Worm (Caenorhabditis elegans) whole organism, midembryonic: Measurements from ENCODE around the gene mig-39.

ENCODE experiments used
- T22C8.4 ChIP-seq: fragments of 200-800 bp; sonication (Bioruptor generic); IDR thresholded peaks from 2 replicates; pipeline ENCODE4 v1.3.6; 2022; ENCODE audit warnings: missing genetic modification characterization, missing compliant biosample characterization
- cog-1 ChIP-seq: sonication (generic microtip); optimal IDR thresholded peaks from 2 replicates; lab custom pipeline; 2016; ENCODE audit warnings: missing genetic modification characterization, missing compliant biosample characterization
- flt-1 ChIP-seq: fragments of 200-800 bp; sonication (Bioruptor generic); IDR thresholded peaks from 2 replicates; pipeline ENCODE4 v1.3.6; 2022; ENCODE audit warnings: missing genetic modification characterization, missing compliant biosample characterization
- klf-2 ChIP-seq: fragments of 200-800 bp; sonication (Bioruptor generic); conservative IDR thresholded peaks from 2 replicates; pipeline ENCODE4 v1.3.6; 2022; ENCODE audit warnings: missing genetic modification reagents, missing genetic modification characterization, missing compliant biosample characterization
- med-1 ChIP-seq: sonication (generic microtip); optimal IDR thresholded peaks from 2 replicates; lab custom pipeline; 2017; ENCODE audit warnings: missing genetic modification characterization, mild to moderate bottlenecking, missing compliant biosample characterization, antibody characterized with exemption, missing genetic modification reagents; ENCODE audit not compliant: insufficient read depth
- ref-1 ChIP-seq: fragments of 200-800 bp; sonication (Bioruptor generic); conservative IDR thresholded peaks from 2 replicates; pipeline ENCODE4 v1.3.6; 2022; ENCODE audit warnings: missing genetic modification reagents, missing genetic modification characterization, missing compliant biosample characterization
- ztf-23 ChIP-seq: fragments of 200-800 bp; sonication (Bioruptor generic); IDR thresholded peaks from 2 replicates; pipeline ENCODE4 v1.3.6; 2022; ENCODE audit warnings: missing genetic modification reagents, missing genetic modification characterization, missing compliant biosample characterization

DNA sequence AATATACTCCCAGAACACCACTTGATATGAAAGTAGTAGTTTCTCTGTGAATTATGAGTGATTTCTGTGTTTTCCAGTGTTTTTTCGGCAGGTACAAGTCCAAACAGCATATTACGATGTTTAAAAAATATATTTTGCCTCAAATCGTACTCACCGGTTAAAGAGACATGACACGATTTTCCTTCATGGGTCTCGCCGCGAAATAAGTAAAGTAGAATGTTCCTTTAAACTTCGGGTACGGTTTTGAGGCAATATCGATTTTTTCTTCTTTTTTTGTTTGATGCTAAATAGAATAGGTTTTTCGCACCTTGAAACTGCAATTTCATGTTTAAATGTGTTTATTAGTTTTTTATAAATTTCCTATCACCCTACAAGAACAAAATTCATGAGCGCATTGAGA is 25.1 kb downstream of the mig-39 start:
- TF ChIP-seq ztf-23 (GFP tag; lab: Robert Waterston, UW) (no peak), T22C8.4 (GFP tag; lab: Robert Waterston, UW) (no peak), ref-1 (GFP tag; lab: Robert Waterston, UW) (no peak), cog-1 (no peak), med-1 (no peak), flt-1 (GFP tag; lab: Robert Waterston, UW) (no peak), klf-2 (GFP tag; lab: Robert Waterston, UW) (no peak)
